Worm (Caenorhabditis elegans) whole organism, L3 larva: Measurements from ENCODE around the gene adk-1.

Experiments used
- egl-27 ChIP-seq: sonication (generic microtip); optimal IDR thresholded peaks from 4 replicates; lab custom pipeline; 2017; ENCODE audit warnings: missing biosample characterization, missing genetic modification reagents, missing genetic modification characterization
- elt-2 ChIP-seq: sonication (generic microtip); optimal IDR thresholded peaks from 2 replicates; lab custom pipeline; 2016; ENCODE audit warnings: missing genetic modification reagents, mild to moderate bottlenecking, missing genetic modification characterization, missing compliant biosample characterization
- mdl-1 ChIP-seq: fragments of 150-350 bp; optimal IDR thresholded peaks from 2 replicates; lab custom pipeline; 2014; ENCODE audit warnings: missing biosample characterization, missing genetic modification characterization
- nhr-77 ChIP-seq: fragments of 150-350 bp; optimal IDR thresholded peaks from 2 replicates; lab custom pipeline; 2014; ENCODE audit warnings: missing biosample characterization, missing genetic modification characterization
- snpc-4 ChIP-seq: fragments of 150-350 bp; optimal IDR thresholded peaks from 2 replicates; lab custom pipeline; 2014; ENCODE audit warnings: missing biosample characterization, missing genetic modification characterization

DNA sequence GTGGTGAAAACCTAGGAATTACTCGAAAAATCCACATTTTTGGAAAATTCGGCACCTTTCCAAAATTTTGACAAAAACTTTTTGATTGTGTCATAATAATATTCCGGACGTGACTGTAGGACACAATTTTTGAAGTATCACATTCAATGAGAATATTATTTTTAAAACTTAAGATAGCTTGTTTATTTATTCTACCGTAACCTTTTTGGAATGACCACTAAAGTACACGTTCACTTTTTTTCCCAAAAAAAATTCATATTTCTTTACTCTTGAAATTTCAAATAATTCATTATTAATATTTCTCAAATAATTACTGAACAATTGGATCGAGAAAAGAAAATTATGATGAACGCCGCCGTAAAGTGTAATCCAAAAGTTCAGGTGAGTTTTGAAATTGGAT lies 3.4 kb downstream of the adk-1 start, which contains the start of gene R07H5.9:
- no peak for TF ChIP-seq elt-2 (tag; lab: Kevin White, UChicago)
- TF ChIP-seq snpc-4 (tag; lab: Kevin White, UChicago): no peak
- no peak for TF ChIP-seq nhr-77 (tag; lab: Kevin White, UChicago)
- no peak for TF ChIP-seq mdl-1 (tag; lab: Kevin White, UChicago)
- TF ChIP-seq egl-27: no peak
